Worm (Caenorhabditis elegans) whole organism, late embryonic: ENCODE results near the gene fbxb-54.

Source experiments
- C08G9.2 ChIP-seq: sonication (generic microtip); optimal IDR thresholded peaks from 2 replicates; lab custom pipeline; 2016; ENCODE audit warnings: mild to moderate bottlenecking, missing genetic modification characterization, moderate library complexity, missing compliant biosample characterization
- C38D4.7 ChIP-seq: fragments of 200-800 bp; sonication (Bioruptor generic); optimal IDR thresholded peaks from 2 replicates; lab custom pipeline; 2018; ENCODE audit warnings: mild to moderate bottlenecking, missing genetic modification characterization, moderate library complexity, missing compliant biosample characterization
- F13H6.1 ChIP-seq: sonication (generic microtip); optimal IDR thresholded peaks from 2 replicates; lab custom pipeline; 2016; ENCODE audit warnings: missing genetic modification characterization, missing compliant biosample characterization
- K09A11.1 ChIP-seq: sonication (generic microtip); optimal IDR thresholded peaks from 2 replicates; lab custom pipeline; 2017; ENCODE audit warnings: antibody characterized with exemption, mild to moderate bottlenecking, missing genetic modification characterization, missing compliant biosample characterization; ENCODE audit not compliant: insufficient read depth
- T23F11.4 ChIP-seq: fragments of 200-800 bp; sonication (Bioruptor generic); optimal IDR thresholded peaks from 2 replicates; lab custom pipeline; 2018; ENCODE audit warnings: mild to moderate bottlenecking, missing genetic modification characterization, missing compliant biosample characterization
- Y22D7AL.16 ChIP-seq: sonication (generic microtip); optimal IDR thresholded peaks from 2 replicates; lab custom pipeline; 2016; ENCODE audit warnings: missing genetic modification characterization, missing compliant biosample characterization
- ama-1 ChIP-seq: fragments of 150-350 bp; optimal IDR thresholded peaks from 2 replicates; lab custom pipeline; 2014
- ceh-14 ChIP-seq: sonication (generic microtip); optimal IDR thresholded peaks from 2 replicates; lab custom pipeline; 2016; ENCODE audit warnings: missing genotype, missing genetic modification characterization, missing compliant biosample characterization
- ceh-18 ChIP-seq: sonication (generic microtip); optimal IDR thresholded peaks from 2 replicates; lab custom pipeline; 2016; ENCODE audit warnings: missing genetic modification characterization, missing compliant biosample characterization
- ceh-2 ChIP-seq: sonication (generic microtip); optimal IDR thresholded peaks from 2 replicates; lab custom pipeline; 2016; ENCODE audit warnings: missing genotype, missing genetic modification characterization, missing compliant biosample characterization
- ceh-22 ChIP-seq: sonication (generic microtip); optimal IDR thresholded peaks from 2 replicates; lab custom pipeline; 2017; ENCODE audit warnings: missing biosample characterization, missing genetic modification characterization
- ceh-24 ChIP-seq: sonication (generic microtip); optimal IDR thresholded peaks from 2 replicates; lab custom pipeline; 2016; ENCODE audit warnings: mild to moderate bottlenecking, missing genetic modification characterization, missing compliant biosample characterization
- ceh-48 ChIP-seq: sonication (generic microtip); optimal IDR thresholded peaks from 2 replicates; lab custom pipeline; 2016; ENCODE audit warnings: missing genetic modification characterization, inconsistent platforms, missing compliant biosample characterization
- ceh-6 ChIP-seq: fragments of 200-800 bp; sonication (Bioruptor generic); optimal IDR thresholded peaks from 2 replicates; lab custom pipeline; 2018; ENCODE audit warnings: mild to moderate bottlenecking, missing genetic modification characterization, missing compliant biosample characterization
- che-1 ChIP-seq: sonication (generic microtip); optimal IDR thresholded peaks from 2 replicates; lab custom pipeline; 2016; ENCODE audit warnings: mild to moderate bottlenecking, missing genetic modification characterization, missing compliant biosample characterization
- ets-4 ChIP-seq: sonication (generic microtip); optimal IDR thresholded peaks from 2 replicates; lab custom pipeline; 2016; ENCODE audit warnings: missing genetic modification characterization, missing compliant biosample characterization
- fax-1 ChIP-seq: sonication (generic microtip); optimal IDR thresholded peaks from 2 replicates; lab custom pipeline; 2016; ENCODE audit warnings: missing genotype, missing genetic modification characterization, missing compliant biosample characterization
- fkh-10 ChIP-seq: fragments of 150-350 bp; optimal IDR thresholded peaks from 2 replicates; lab custom pipeline; 2014; ENCODE audit warnings: missing biosample characterization, missing genetic modification reagents, missing genetic modification characterization
- fkh-6 ChIP-seq: sonication (generic microtip); optimal IDR thresholded peaks from 2 replicates; lab custom pipeline; 2016; ENCODE audit warnings: missing genetic modification characterization, missing compliant biosample characterization
- gmeb-2 ChIP-seq: sonication (generic microtip); optimal IDR thresholded peaks from 2 replicates; lab custom pipeline; 2016; ENCODE audit warnings: missing genetic modification characterization, inconsistent platforms, missing compliant biosample characterization
- hlh-30 ChIP-seq: sonication (generic microtip); optimal IDR thresholded peaks from 2 replicates; lab custom pipeline; 2017; ENCODE audit warnings: antibody characterized with exemption, missing genetic modification characterization, missing compliant biosample characterization; ENCODE audit not compliant: insufficient read depth
- hlh-6 ChIP-seq: sonication (generic microtip); optimal IDR thresholded peaks from 2 replicates; lab custom pipeline; 2016; ENCODE audit warnings: missing genotype, missing genetic modification characterization, missing compliant biosample characterization
- lim-6 ChIP-seq: sonication (generic microtip); optimal IDR thresholded peaks from 2 replicates; lab custom pipeline; 2016; ENCODE audit warnings: missing genetic modification characterization, missing compliant biosample characterization
- madf-2 ChIP-seq: sonication (generic microtip); optimal IDR thresholded peaks from 2 replicates; lab custom pipeline; 2017; ENCODE audit warnings: missing genetic modification characterization, missing compliant biosample characterization
- nfya-1 ChIP-seq: sonication (generic microtip); optimal IDR thresholded peaks from 2 replicates; lab custom pipeline; 2017; ENCODE audit warnings: missing genetic modification characterization, mild to moderate bottlenecking, missing compliant biosample characterization, antibody characterized with exemption, moderate library complexity
- odd-2 ChIP-seq: sonication (generic microtip); optimal IDR thresholded peaks from 2 replicates; lab custom pipeline; 2017; ENCODE audit warnings: antibody characterized with exemption, mild to moderate bottlenecking, missing genetic modification characterization, missing compliant biosample characterization
- pag-3 ChIP-seq: sonication (generic microtip); optimal IDR thresholded peaks from 2 replicates; lab custom pipeline; 2016; ENCODE audit warnings: missing compliant biosample characterization, missing genetic modification characterization, borderline replicate concordance
- pat-9 ChIP-seq: fragments of 200-800 bp; sonication (Bioruptor generic); optimal IDR thresholded peaks from 2 replicates; lab custom pipeline; 2018; ENCODE audit warnings: mild to moderate bottlenecking, missing genetic modification characterization, moderate library complexity, missing compliant biosample characterization
- ref-2 ChIP-seq: sonication (generic microtip); optimal IDR thresholded peaks from 2 replicates; lab custom pipeline; 2016; ENCODE audit warnings: missing genetic modification characterization, missing compliant biosample characterization
- rnt-1 ChIP-seq: sonication (generic microtip); optimal IDR thresholded peaks from 2 replicates; lab custom pipeline; 2016; ENCODE audit warnings: missing genetic modification characterization, missing compliant biosample characterization
- syd-9 ChIP-seq: sonication (generic microtip); optimal IDR thresholded peaks from 2 replicates; lab custom pipeline; 2016; ENCODE audit warnings: mild to moderate bottlenecking, missing genetic modification characterization, moderate library complexity, missing compliant biosample characterization
- unc-3 ChIP-seq, 2 experiments: fragments of 200-800 bp in 1 of 2; sonication (Bioruptor generic) in 1 of 2; sonication (generic microtip) in 1 of 2; conservative IDR thresholded peaks in 1 of 2; optimal IDR thresholded peaks in 1 of 2; 2 replicates each; pipeline versions ENCODE4 v1.3.6 to Lab custom; 2016 to 2022; ENCODE audit warnings: missing compliant biosample characterization in 2 of 2, missing genetic modification characterization in 2 of 2, missing genetic modification reagents in 1 of 2
- unc-55 ChIP-seq: sonication (generic microtip); optimal IDR thresholded peaks from 2 replicates; lab custom pipeline; 2017; ENCODE audit warnings: missing biosample characterization, missing genetic modification reagents, missing genetic modification characterization
- zip-5 ChIP-seq: sonication (generic microtip); optimal IDR thresholded peaks from 2 replicates; lab custom pipeline; 2016; ENCODE audit warnings: missing genetic modification characterization, missing compliant biosample characterization
- ztf-16 ChIP-seq: sonication (generic microtip); optimal IDR thresholded peaks from 2 replicates; lab custom pipeline; 2017; ENCODE audit warnings: missing genetic modification characterization, missing compliant biosample characterization

fbxb-54 gene

ce11 chrII:1584140-1584539 is 28.0 kb upstream of the fbxb-54 start, which contains the start of gene clec-21:
Gene clec-21, minus strand, starts transcription at chrII:1584240.
- TF ChIP-seq ceh-48 (tag; lab: Kevin White, UChicago): no peak
- no peak for TF ChIP-seq fkh-10 (GFP tag; lab: Kevin White, UChicago)
- TF ChIP-seq ets-4: no peak
- no peak for TF ChIP-seq pat-9 (tag; lab: Kevin White, UChicago)
- no peak for TF ChIP-seq F13H6.1 (tag; lab: Kevin White, UChicago)
- TF ChIP-seq ceh-6 (GFP tag; lab: Kevin White, UChicago): no peak
- TF ChIP-seq, all 69 proteins: peak for 0

ce11 chrII:1579886-1580285 is 23.8 kb upstream of the fbxb-54 start, which contains the start of gene math-38:
Gene math-38, minus strand, starts transcription at chrII:1579986.
- no peak for TF ChIP-seq fkh-6 (tag; lab: Kevin White, UChicago)
- TF ChIP-seq hlh-30: no peak
- no peak for TF ChIP-seq ztf-16 (tag; lab: Kevin White, UChicago)
- TF ChIP-seq che-1 (tag; lab: Kevin White, UChicago): no peak
- TF ChIP-seq ref-2 (tag; lab: Kevin White, UChicago): no peak
- no peak for TF ChIP-seq ama-1 (lab: Kevin White, UChicago)
- no peak for TF ChIP-seq C38D4.7 (GFP tag; lab: Kevin White, UChicago)
- TF ChIP-seq fkh-10 (GFP tag; lab: Kevin White, UChicago): no peak
- TF ChIP-seq pat-9 (tag; lab: Kevin White, UChicago): no peak
- no peak for TF ChIP-seq ceh-22 (tag; lab: Kevin White, UChicago)
- no peak for TF ChIP-seq F13H6.1 (tag; lab: Kevin White, UChicago)
- TF ChIP-seq lim-6 (tag; lab: Kevin White, UChicago): no peak

ce11 chrII:1576772-1577171 is 20.7 kb upstream of the fbxb-54 start:
- TF ChIP-seq ceh-18 (tag; lab: Kevin White, UChicago) (no peak), pag-3 (tag; lab: Kevin White, UChicago) (no peak), odd-2 (no peak), gmeb-2 (tag; lab: Kevin White, UChicago) (no peak), rnt-1 (tag; lab: Kevin White, UChicago) (no peak), zip-5 (no peak), T23F11.4 (GFP tag; lab: Kevin White, UChicago) (no peak), K09A11.1 (tag; lab: Kevin White, UChicago) (no peak), ceh-24 (no peak), unc-55 (GFP tag; lab: Kevin White, UChicago) (no peak), ceh-2 (tag; lab: Kevin White, UChicago) (no peak)

ce11 chrII:1576030-1576429 is 19.9 kb upstream of the fbxb-54 start, which contains the start of gene K05F6.10:
Gene K05F6.10, minus strand, starts transcription at chrII:1576130.
- TF ChIP-seq syd-9 (no peak), ceh-48 (tag; lab: Kevin White, UChicago) (no peak), fax-1 (tag; lab: Kevin White, UChicago) (no peak), unc-3 (GFP tag; conservative IDR thresholded peaks at IDR 0.05; lab: Robert Waterston, UW) (no peak), unc-3 (tag; optimal IDR thresholded peaks at IDR 0.05; lab: Kevin White, UChicago) (no peak), pat-9 (tag; lab: Kevin White, UChicago) (no peak), Y22D7AL.16 (tag; lab: Kevin White, UChicago) (no peak), hlh-6 (tag; lab: Kevin White, UChicago) (no peak), C08G9.2 (no peak)

ce11 chrII:1571032-1571431 is 14.9 kb upstream of the fbxb-54 start, which contains the start of gene fbxb-46:
Gene fbxb-46, minus strand, starts transcription at chrII:1571132.
- TF ChIP-seq ceh-48 (tag; lab: Kevin White, UChicago): no peak
- TF ChIP-seq fkh-10 (GFP tag; lab: Kevin White, UChicago): no peak
- no peak for TF ChIP-seq nfya-1 (tag; lab: Kevin White, UChicago)
- TF ChIP-seq madf-2 (tag; lab: Kevin White, UChicago): no peak
- TF ChIP-seq hlh-30: no peak
- no peak for TF ChIP-seq Y22D7AL.16 (tag; lab: Kevin White, UChicago)
- TF ChIP-seq ceh-14 (tag; lab: Kevin White, UChicago): no peak
